Worm (Caenorhabditis elegans) whole organism, L4/young adult: ENCODE results near the gene F25G6.9.
"Not testable (repeated sequence)": the region's sequence is repeated elsewhere in the genome, so short reads cannot be mapped to it uniquely, and the experiment has no call there.

Source experiments
- W03F9.2 ChIP-seq: fragments of 150-350 bp; optimal IDR thresholded peaks from 2 replicates; lab custom pipeline; 2014; ENCODE audit warnings: missing biosample characterization, missing genetic modification characterization
- dao-5 ChIP-seq: sonication (generic microtip); optimal IDR thresholded peaks from 2 replicates; lab custom pipeline; 2016; ENCODE audit warnings: missing genotype, missing genetic modification characterization, moderate library complexity, missing compliant biosample characterization
- him-1 ChIP-seq: sonication (generic microtip); optimal IDR thresholded peaks from 2 replicates; lab custom pipeline; 2016; ENCODE audit warnings: missing genotype, missing genetic modification reagents, missing genetic modification characterization, missing compliant biosample characterization

F25G6.9 gene

ce11 chrV:8545531-8546224 is 24.1 kb downstream of the F25G6.9 start, which contains the start of the genes slc-17.8 and asns-1:
TSS of gene slc-17.8 (minus strand) at chrV:8545581.
TSS of gene asns-1 (plus strand) at chrV:8546174.
- TF ChIP-seq W03F9.2, result no peak
- TF ChIP-seq him-1, result no peak
- no peak for TF ChIP-seq dao-5 (tag; lab: Kevin White, UChicago)

- TF ChIP-seq dao-5 (tag; lab: Kevin White, UChicago), result no peak
- TF ChIP-seq him-1, result no peak
- no peak for TF ChIP-seq W03F9.2
These were observed 32.8 kb downstream of the F25G6.9 start, which contains the start of gene otpl-4 for ce11 chrV:8537031-8537430. TSS of gene otpl-4 (plus strand) at chrV:8537331.

- TF ChIP-seq dao-5 (tag; lab: Kevin White, UChicago), result no peak
- TF ChIP-seq him-1, result no peak
- TF ChIP-seq W03F9.2, result no peak
These were observed 33.6 kb downstream of the F25G6.9 start, which contains the start of gene his-39 for ce11 chrV:8536213-8536612. TSS of gene his-39 (plus strand) at chrV:8536513.

- TF ChIP-seq him-1; W03F9.2; dao-5 (tag; lab: Kevin White, UChicago): not testable (repeated sequence)
These were observed 35.1 kb downstream of the F25G6.9 start, which contains the start of the genes his-6 and his-5 for ce11 chrV:8534534-8535283. TSS of gene his-6 (minus strand) at chrV:8534977. TSS of gene his-5 (plus strand) at chrV:8535214.

- TF ChIP-seq dao-5 (tag; lab: Kevin White, UChicago), result no peak
- no peak for TF ChIP-seq W03F9.2
- no peak for TF ChIP-seq him-1
These were observed 35.9 kb downstream of the F25G6.9 start for ce11 chrV:8533916-8534315.

ce11 chrV:8533067-8533466 is 36.7 kb downstream of the F25G6.9 start, which contains the start of the genes his-8 and his-7:
TSS of gene his-8 (minus strand) at chrV:8533086.
TSS of gene his-7 (plus strand) at chrV:8533379.
- TF ChIP-seq him-1; W03F9.2; dao-5 (tag; lab: Kevin White, UChicago): not testable (repeated sequence)

- TF ChIP-seq him-1 (no peak), W03F9.2 (no peak), dao-5 (tag; lab: Kevin White, UChicago) (no peak)
These were observed 40.6 kb downstream of the F25G6.9 start, which contains the start of gene otpl-5 for ce11 chrV:8529219-8529618. TSS of gene otpl-5 (plus strand) at chrV:8529519.

- TF ChIP-seq dao-5 (tag; lab: Kevin White, UChicago), result no peak
- no peak for TF ChIP-seq W03F9.2
- TF ChIP-seq him-1, result no peak
These were observed 44.0 kb downstream of the F25G6.9 start, which contains the start of gene otpl-6 for ce11 chrV:8525774-8526173. TSS of gene otpl-6 (plus strand) at chrV:8526074.

- TF ChIP-seq W03F9.2 (no peak), him-1 (no peak)
These were observed 48.8 kb downstream of the F25G6.9 start, which contains the start of the genes F45F2.11 and otpl-7 for ce11 chrV:8520846-8521553. TSS of gene F45F2.11 (minus strand) at chrV:8520896. TSS of gene otpl-7 (plus strand) at chrV:8521503.

- TF ChIP-seq W03F9.2 (no peak), him-1 (no peak), dao-5 (tag; lab: Kevin White, UChicago) (no peak)
These were observed 50.9 kb downstream of the F25G6.9 start, which contains the start of gene F45F2.10 for ce11 chrV:8518822-8519392. TSS of gene F45F2.10 (minus strand) at chrV:8518872.

- no peak for TF ChIP-seq him-1
- TF ChIP-seq dao-5 (tag; lab: Kevin White, UChicago), result no peak
- TF ChIP-seq W03F9.2, result no peak
These were observed 51.5 kb downstream of the F25G6.9 start for ce11 chrV:8518283-8518682.

ce11 chrV:8517711-8518110 is 52.1 kb downstream of the F25G6.9 start:
- TF ChIP-seq W03F9.2 (no peak), him-1 (no peak), dao-5 (tag; lab: Kevin White, UChicago) (no peak)

- no peak for TF ChIP-seq W03F9.2
- TF ChIP-seq dao-5 (tag; lab: Kevin White, UChicago), result no peak
- no peak for TF ChIP-seq him-1
These were observed 53.4 kb downstream of the F25G6.9 start for ce11 chrV:8516426-8516825.
